Fruit fly (Drosophila melanogaster): ENCODE results near the gene AnxB9.

DNA sequence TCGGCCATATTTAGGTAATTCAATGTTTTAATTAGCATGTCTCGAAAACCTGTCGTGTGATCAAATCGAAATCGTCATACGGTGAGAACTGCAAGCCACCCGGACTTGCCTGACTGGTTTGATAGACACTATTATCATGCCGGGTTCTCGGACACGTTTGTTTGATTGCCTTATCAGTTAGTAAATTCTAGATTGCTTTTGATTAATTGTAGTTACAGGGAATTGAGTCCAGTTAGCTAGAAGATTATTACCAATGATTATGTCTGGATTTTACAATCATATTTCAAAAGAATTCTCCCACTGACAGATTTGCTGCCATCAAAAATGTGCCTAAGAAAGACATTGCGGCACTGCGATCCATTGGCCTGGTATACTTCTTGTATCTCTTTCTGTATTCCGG, 44.7 kb downstream of the AnxB9 start:
- TF ChIP-seq CG8478 (optimal IDR thresholded peaks at IDR 0.05) (no peak), CTCF (optimal IDR thresholded peaks at IDR 0.05) (no peak)
